Worm (Caenorhabditis elegans): ENCODE measurements around the gene kqt-2.
A peak's percentile ranks its signal among the peaks of the same experiment; 100 is the strongest.

kqt-2 gene

DNA sequence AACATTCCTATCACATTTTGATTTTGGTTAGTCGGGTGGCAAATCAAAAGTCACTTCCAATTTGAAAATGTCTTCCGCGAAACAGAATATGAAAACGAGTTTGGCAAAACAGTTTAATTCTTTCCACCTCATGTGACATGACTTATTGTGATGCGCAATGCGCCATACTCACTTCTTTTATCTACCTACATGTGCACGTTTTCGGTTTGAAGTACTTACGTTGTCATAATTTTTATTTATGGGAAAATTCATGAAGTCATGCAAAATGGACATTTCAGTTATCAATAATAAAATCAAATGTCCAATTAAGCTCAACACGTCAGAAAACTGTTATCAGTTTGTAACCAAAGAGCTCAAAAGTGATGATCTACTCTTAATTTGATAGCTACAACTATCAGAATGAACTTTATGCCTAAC is 7.5 kb downstream of the kqt-2 start:
- TF ChIP-seq tab-1 (GFP tag; IDR thresholded peaks at IDR 0.05) (no peak), T22C8.4 (GFP tag; IDR thresholded peaks at IDR 0.05) (no peak), klf-2 (GFP tag; conservative IDR thresholded peaks at IDR 0.05) (no peak), ztf-23 (GFP tag; IDR thresholded peaks at IDR 0.05) (no peak), med-1 (GFP tag; optimal IDR thresholded peaks at IDR 0.05; ENCODE audit: insufficient read depth) (no peak), flt-1 (GFP tag; IDR thresholded peaks at IDR 0.05) (no peak), cog-1 (tag; optimal IDR thresholded peaks at IDR 0.05) (no peak), ztf-29 (GFP tag; IDR thresholded peaks at IDR 0.05) (no peak), ref-1 (GFP tag; conservative IDR thresholded peaks at IDR 0.05) (no peak)

DNA sequence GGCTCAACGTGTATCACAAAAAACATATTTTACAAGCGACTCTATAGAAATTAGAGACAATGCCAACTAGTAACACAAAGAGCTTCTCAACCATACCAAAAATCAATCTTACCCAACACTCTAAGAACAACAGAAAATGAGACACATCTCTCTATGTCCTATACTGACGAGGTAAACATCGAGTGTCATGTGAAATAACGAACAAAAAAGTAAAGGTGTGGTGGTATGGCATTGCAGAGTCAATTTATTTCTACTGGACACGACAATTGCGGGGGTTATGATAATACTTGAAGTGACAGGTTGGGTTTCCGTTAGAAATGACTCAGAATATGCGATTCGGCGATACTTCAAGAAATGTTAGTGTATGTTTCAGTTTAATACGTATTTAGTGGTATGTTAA is 9.7 kb downstream of the kqt-2 start:
- TF ChIP-seq ref-1 (GFP tag; conservative IDR thresholded peaks at IDR 0.05) (no peak), tab-1 (GFP tag; IDR thresholded peaks at IDR 0.05) (no peak)

DNA sequence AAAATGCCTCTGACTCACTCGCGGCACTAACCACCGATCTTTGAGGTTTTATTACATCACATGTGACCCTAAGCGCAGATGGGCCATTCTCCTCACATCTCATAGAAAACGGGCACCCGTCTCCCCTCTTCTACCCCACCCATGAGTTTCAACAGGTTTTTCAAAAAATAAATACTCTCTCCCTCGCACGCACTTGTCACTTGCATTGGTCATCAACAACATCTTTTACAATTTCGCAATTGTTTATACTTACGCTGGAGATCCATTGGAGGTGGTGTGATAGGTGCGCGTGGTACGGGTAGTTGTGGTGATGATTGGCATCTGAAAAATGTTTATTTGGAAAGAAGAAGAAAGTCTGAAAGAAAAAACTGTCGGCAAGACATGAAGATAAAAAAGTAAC is 10.2 kb downstream of the kqt-2 start, which contains the start of gene M60.4:
TSS of gene M60.4 (minus strand) at position 321 of the 400 bp plus-strand sequence.
- TF ChIP-seq tab-1 (GFP tag; IDR thresholded peaks at IDR 0.05): no peak
- TF ChIP-seq klf-2 (GFP tag; conservative IDR thresholded peaks at IDR 0.05): no peak
- no peak for TF ChIP-seq ztf-23 (GFP tag; IDR thresholded peaks at IDR 0.05)

DNA sequence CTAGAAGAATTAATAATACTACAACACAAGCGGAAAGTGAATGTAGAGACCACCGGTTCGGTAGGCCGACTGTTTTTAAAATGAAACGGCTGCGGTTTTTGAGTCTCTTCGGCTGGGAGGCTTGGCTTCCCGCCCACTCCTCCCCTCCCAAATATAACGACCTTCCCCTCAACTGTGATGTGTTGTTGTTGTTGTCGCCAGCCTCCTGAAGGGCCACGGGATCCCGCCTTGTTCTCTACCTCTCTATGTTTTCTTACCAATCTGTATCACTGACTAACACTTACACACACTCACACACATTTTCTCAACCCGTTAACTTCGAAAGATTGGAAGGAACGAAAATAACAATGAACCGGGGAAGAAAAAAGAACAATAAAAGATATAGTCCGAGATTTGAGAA is 12.6 kb downstream of the kqt-2 start:
- TF ChIP-seq T22C8.4 (GFP tag; IDR thresholded peaks at IDR 0.05) (no peak), klf-2 (GFP tag; conservative IDR thresholded peaks at IDR 0.05) (no peak), flt-1 (GFP tag; IDR thresholded peaks at IDR 0.05) (no peak), ztf-23 (GFP tag; IDR thresholded peaks at IDR 0.05) (no peak), cog-1 (tag; optimal IDR thresholded peaks at IDR 0.05) (no peak), med-1 (GFP tag; optimal IDR thresholded peaks at IDR 0.05; ENCODE audit: insufficient read depth) (no peak), ref-1 (GFP tag; conservative IDR thresholded peaks at IDR 0.05) (no peak), tab-1 (GFP tag; IDR thresholded peaks at IDR 0.05) (no peak), ztf-29 (GFP tag; IDR thresholded peaks at IDR 0.05) (no peak)

DNA sequence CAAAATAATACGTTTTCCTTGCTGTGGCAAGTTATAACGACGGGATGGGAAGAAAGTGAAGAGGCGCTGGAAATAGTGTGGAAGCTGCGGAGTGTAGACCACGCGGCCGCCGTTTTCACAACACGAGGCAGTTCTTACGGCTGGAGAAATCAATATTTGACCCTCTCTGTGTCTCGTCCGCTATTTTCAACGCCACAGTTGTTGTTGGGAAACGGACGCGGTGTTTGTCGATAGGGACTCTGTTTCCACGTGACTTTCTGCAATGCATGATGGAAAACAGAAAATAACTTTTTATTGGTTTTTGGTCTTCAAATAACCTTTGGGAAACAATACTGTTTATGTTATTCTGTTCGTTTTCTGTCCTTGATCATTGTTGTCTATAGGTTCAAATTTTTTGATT is 14.3 kb downstream of the kqt-2 start, which contains the start of gene K02A6.3:
TSS of gene K02A6.3 (minus strand) at position 74 of the 400 bp plus-strand sequence.
- no peak for TF ChIP-seq ztf-29 (GFP tag; IDR thresholded peaks at IDR 0.05)
- peak; percentile 50 for TF ChIP-seq cog-1 (tag; optimal IDR thresholded peaks at IDR 0.05)
- TF ChIP-seq tab-1 (GFP tag; IDR thresholded peaks at IDR 0.05): no peak
- TF ChIP-seq T22C8.4 (GFP tag; IDR thresholded peaks at IDR 0.05): peak; percentile 83
- TF ChIP-seq flt-1 (GFP tag; IDR thresholded peaks at IDR 0.05): 0 out of 2 replicates have a peak, but pooled peaks have one; percentile 36

DNA sequence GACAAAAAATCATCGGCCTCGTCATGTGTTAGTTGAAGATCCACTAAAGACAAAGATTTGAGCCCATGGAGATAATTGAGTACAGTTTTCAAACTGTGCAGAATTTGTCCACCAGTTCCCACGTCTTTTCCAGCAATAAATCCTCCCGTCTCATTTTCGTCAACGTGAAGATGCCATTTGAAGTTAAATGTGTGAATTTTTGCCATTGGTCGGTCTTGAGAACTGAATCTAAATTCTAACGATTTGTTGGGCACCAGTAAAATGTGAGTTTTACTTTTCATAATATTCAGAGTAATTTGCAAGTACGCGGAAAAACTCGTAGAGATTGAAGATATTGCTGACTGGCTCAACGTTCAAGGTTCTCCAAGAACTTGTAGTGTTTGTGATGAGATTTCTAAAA is 15.6 kb downstream of the kqt-2 start:
- no peak for TF ChIP-seq cog-1 (tag; optimal IDR thresholded peaks at IDR 0.05)
- no peak for TF ChIP-seq tab-1 (GFP tag; IDR thresholded peaks at IDR 0.05)
- TF ChIP-seq T22C8.4 (GFP tag; IDR thresholded peaks at IDR 0.05): no peak
- no peak for TF ChIP-seq klf-2 (GFP tag; conservative IDR thresholded peaks at IDR 0.05)
- no peak for TF ChIP-seq ztf-23 (GFP tag; IDR thresholded peaks at IDR 0.05)
- TF ChIP-seq med-1 (GFP tag; optimal IDR thresholded peaks at IDR 0.05; ENCODE audit: insufficient read depth): no peak
- no peak for TF ChIP-seq ztf-29 (GFP tag; IDR thresholded peaks at IDR 0.05)

DNA sequence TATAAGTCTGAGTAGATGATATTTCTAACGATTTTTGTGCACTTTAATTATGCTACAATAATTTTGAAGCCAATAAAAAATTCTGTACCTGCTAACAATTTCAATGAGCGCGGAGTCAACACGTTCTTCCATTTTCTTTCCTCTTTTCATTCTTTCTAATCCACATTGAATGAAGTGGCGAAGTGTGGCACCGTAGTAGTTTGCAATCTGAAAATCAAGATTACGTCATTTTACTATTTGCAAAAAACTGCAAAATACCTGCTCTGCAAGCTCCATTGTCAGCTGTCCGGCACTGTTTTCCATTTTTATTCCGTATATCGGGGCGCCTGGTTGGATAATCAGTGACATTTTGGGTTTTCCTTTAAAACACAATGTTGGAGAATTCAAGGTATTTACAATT is 16.9 kb downstream of the kqt-2 start:
- TF ChIP-seq cog-1 (tag; optimal IDR thresholded peaks at IDR 0.05): no peak
- no peak for TF ChIP-seq ref-1 (GFP tag; conservative IDR thresholded peaks at IDR 0.05)
- TF ChIP-seq flt-1 (GFP tag; IDR thresholded peaks at IDR 0.05): no peak
- TF ChIP-seq ztf-29 (GFP tag; IDR thresholded peaks at IDR 0.05): no peak
- TF ChIP-seq med-1 (GFP tag; optimal IDR thresholded peaks at IDR 0.05; ENCODE audit: insufficient read depth): no peak
- TF ChIP-seq tab-1 (GFP tag; IDR thresholded peaks at IDR 0.05): no peak
- TF ChIP-seq T22C8.4 (GFP tag; IDR thresholded peaks at IDR 0.05): no peak
- TF ChIP-seq klf-2 (GFP tag; conservative IDR thresholded peaks at IDR 0.05): no peak
- no peak for TF ChIP-seq ztf-23 (GFP tag; IDR thresholded peaks at IDR 0.05)

DNA sequence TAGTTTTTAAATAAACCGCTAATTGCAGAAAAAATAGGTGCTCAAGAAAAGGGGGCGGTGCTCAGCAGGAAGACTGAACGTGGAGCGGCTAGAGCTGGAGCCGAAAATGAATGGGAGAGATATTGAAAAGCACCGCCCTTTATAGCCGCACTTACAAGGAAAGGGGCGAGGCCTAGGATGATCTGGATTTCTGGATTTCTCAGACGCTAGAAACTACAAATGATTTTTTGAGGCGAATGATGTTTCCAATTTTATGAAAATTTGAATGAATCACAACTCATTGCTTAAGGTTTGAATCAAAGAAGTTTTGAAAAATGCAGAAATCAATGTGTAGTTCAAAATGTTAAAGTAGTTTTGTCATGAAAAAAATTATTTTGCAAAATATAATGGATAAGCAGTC is 21.3 kb downstream of the kqt-2 start, which contains the start of gene K02A6.2:
TSS of gene K02A6.2 (minus strand) at position 101 of the 400 bp plus-strand sequence.
- TF ChIP-seq ztf-23 (GFP tag; IDR thresholded peaks at IDR 0.05) (no peak), cog-1 (tag; optimal IDR thresholded peaks at IDR 0.05) (no peak), tab-1 (GFP tag; IDR thresholded peaks at IDR 0.05) (no peak), ref-1 (GFP tag; conservative IDR thresholded peaks at IDR 0.05) (no peak), flt-1 (GFP tag; IDR thresholded peaks at IDR 0.05) (no peak), med-1 (GFP tag; optimal IDR thresholded peaks at IDR 0.05; ENCODE audit: insufficient read depth) (no peak), ztf-29 (GFP tag; IDR thresholded peaks at IDR 0.05) (no peak), T22C8.4 (GFP tag; IDR thresholded peaks at IDR 0.05) (no peak), klf-2 (GFP tag; conservative IDR thresholded peaks at IDR 0.05) (no peak)

DNA sequence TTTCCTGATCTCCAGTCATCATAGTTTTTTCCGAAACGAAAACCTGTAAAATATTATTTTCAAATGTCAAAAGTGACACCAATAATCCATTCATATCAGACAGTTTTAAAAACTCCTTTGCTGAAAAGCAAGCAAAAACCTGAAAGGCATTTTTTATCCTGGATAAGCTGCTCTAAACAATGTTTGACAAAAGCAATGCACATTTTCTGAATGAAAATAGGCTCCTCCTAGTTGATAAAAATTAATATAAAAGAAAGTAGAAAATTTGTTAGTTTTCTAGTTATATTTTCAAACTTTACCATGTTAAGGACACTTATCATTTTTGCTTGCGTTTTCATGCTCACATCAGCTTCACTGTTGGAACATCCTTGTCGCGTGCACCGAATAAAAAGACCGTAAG is 26.7 kb downstream of the kqt-2 start, which contains the start of gene K02A6.1:
TSS of gene K02A6.1 (plus strand) at position 301 of the 400 bp plus-strand sequence.
- TF ChIP-seq med-1 (GFP tag; optimal IDR thresholded peaks at IDR 0.05; ENCODE audit: insufficient read depth): no peak
- no peak for TF ChIP-seq ztf-29 (GFP tag; IDR thresholded peaks at IDR 0.05)
- TF ChIP-seq flt-1 (GFP tag; IDR thresholded peaks at IDR 0.05): no peak
- no peak for TF ChIP-seq klf-2 (GFP tag; conservative IDR thresholded peaks at IDR 0.05)
- TF ChIP-seq ztf-23 (GFP tag; IDR thresholded peaks at IDR 0.05): no peak

DNA sequence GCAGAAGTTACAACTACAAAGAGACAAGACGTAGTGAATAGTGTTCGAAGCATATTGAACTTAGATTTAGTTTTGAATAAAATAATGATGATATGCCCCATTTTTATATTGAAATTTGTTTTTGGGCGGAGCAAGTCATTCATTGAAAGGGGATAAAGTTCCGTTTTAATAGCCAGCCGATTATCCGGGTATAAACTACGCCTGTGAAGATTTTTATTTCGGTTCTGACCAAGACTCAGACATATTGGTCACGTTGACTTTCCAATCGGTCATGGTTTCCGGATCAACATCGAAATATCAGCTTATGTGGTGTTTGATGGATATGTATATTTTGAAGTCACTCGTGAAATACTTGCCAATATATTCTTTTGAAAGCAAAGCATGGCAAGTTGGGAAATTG is 27.5 kb downstream of the kqt-2 start, which contains the start of gene K02A6.4:
TSS of gene K02A6.4 (minus strand) at position 101 of the 400 bp plus-strand sequence.
- TF ChIP-seq ztf-29 (GFP tag; IDR thresholded peaks at IDR 0.05): no peak
- no peak for TF ChIP-seq flt-1 (GFP tag; IDR thresholded peaks at IDR 0.05)
- TF ChIP-seq T22C8.4 (GFP tag; IDR thresholded peaks at IDR 0.05): no peak
- TF ChIP-seq tab-1 (GFP tag; IDR thresholded peaks at IDR 0.05): no peak
- TF ChIP-seq ztf-23 (GFP tag; IDR thresholded peaks at IDR 0.05): no peak
- no peak for TF ChIP-seq med-1 (GFP tag; optimal IDR thresholded peaks at IDR 0.05; ENCODE audit: insufficient read depth)
- TF ChIP-seq ref-1 (GFP tag; conservative IDR thresholded peaks at IDR 0.05): no peak
- no peak for TF ChIP-seq klf-2 (GFP tag; conservative IDR thresholded peaks at IDR 0.05)
- TF ChIP-seq cog-1 (tag; optimal IDR thresholded peaks at IDR 0.05): no peak

All from whole organism, midembryonic.